Worm (Caenorhabditis elegans) whole organism, L4/young adult: ENCODE measurements around the gene cyb-1.
"Not testable (repeated sequence)": the region's sequence is repeated elsewhere in the genome, so short reads cannot be mapped to it uniquely, and the experiment has no call there.

Experiments used
- W03F9.2 ChIP-seq: fragments of 150-350 bp; optimal IDR thresholded peaks from 2 replicates; lab custom pipeline; 2014; ENCODE audit warnings: missing biosample characterization, missing genetic modification characterization
- him-1 ChIP-seq: sonication (generic microtip); optimal IDR thresholded peaks from 2 replicates; lab custom pipeline; 2016; ENCODE audit warnings: missing genotype, missing genetic modification reagents, missing genetic modification characterization, missing compliant biosample characterization

- not testable (repeated sequence) for TF ChIP-seq him-1; W03F9.2 (tag; lab: Kevin White, UChicago)
These were observed 47.7 kb upstream of the cyb-1 start, which contains the start of gene R102.2 for ce11 chrIV:10687307-10687706.
